Worm (Caenorhabditis elegans) whole organism, early embryonic: Measurements from ENCODE around the gene F07H5.7.

Experiments
- B0310.2 ChIP-seq: sonication (generic microtip); optimal IDR thresholded peaks from 2 replicates; lab custom pipeline; 2016; ENCODE audit warnings: mild to moderate bottlenecking, missing genetic modification characterization, missing compliant biosample characterization
- ama-1 ChIP-seq: fragments of 150-350 bp; optimal IDR thresholded peaks from 2 replicates; lab custom pipeline; 2014
- ceh-13 ChIP-seq: fragments of 200-800 bp; sonication (Bioruptor generic); optimal IDR thresholded peaks from 2 replicates; lab custom pipeline; 2018; ENCODE audit warnings: mild to moderate bottlenecking, missing genetic modification characterization, missing compliant biosample characterization
- scrt-1 ChIP-seq: fragments of 200-800 bp; sonication (Bioruptor generic); IDR thresholded peaks from 2 replicates; pipeline ENCODE4 v1.3.6; 2022; ENCODE audit warnings: missing genetic modification characterization, missing compliant biosample characterization
- tra-4 ChIP-seq: sonication (generic microtip); optimal IDR thresholded peaks from 2 replicates; lab custom pipeline; 2017; ENCODE audit warnings: missing genetic modification characterization, missing compliant biosample characterization

DNA sequence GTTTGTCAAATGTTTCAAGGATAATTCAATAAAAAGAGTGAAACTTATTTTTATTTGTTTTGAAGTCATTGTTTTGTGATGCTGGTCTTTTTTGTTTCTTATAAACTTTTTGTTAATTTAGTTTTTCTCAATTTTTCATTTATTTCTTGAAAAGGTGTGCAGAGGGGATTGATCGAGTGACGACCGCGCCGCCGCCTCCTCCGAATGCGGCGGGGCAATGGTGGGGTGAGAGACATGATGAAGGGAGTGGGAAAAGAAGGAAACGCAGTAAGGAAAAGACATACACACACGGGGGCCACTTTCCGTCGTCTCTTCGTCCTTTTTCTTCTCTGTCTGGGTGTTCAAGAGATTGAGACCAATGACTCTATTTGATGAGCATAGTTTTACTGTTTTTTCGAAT is 24.6 kb downstream of the F07H5.7 start:
- no peak for TF ChIP-seq ceh-13 (GFP tag; lab: Kevin White, UChicago)
- no peak for TF ChIP-seq tra-4 (tag; lab: Kevin White, UChicago)
- no peak for TF ChIP-seq B0310.2 (tag; lab: Kevin White, UChicago)
- no peak for TF ChIP-seq ama-1 (lab: Kevin White, UChicago)
- TF ChIP-seq scrt-1 (GFP tag; lab: Robert Waterston, UW), result no peak
